Worm (Caenorhabditis elegans): ENCODE results near the gene bath-39.

Gene bath-39

ce11 chrV:13455448-13455847, 3.8 kb upstream of the bath-39 start, which contains the start of gene lurp-3:
lurp-3 (plus strand) TSS chrV:13455748.
- TF ChIP-seq lin-15B (tag; optimal IDR thresholded peaks at IDR 0.05) (no peak), hlh-30 (tag; optimal IDR thresholded peaks at IDR 0.05; ENCODE audit: insufficient read depth) (no peak), hif-1 (tag; optimal IDR thresholded peaks at IDR 0.05) (no peak), Y75B8A.6 (GFP tag; IDR thresholded peaks at IDR 0.05) (no peak), zip-2 (tag; optimal IDR thresholded peaks at IDR 0.05) (no peak), nhr-76 (tag; optimal IDR thresholded peaks at IDR 0.05) (no peak), Y5F2A.4 (GFP tag; optimal IDR thresholded peaks at IDR 0.05) (no peak), rbr-2 (tag; optimal IDR thresholded peaks at IDR 0.05) (no peak), dmd-6 (GFP tag; IDR thresholded peaks at IDR 0.05) (no peak), mep-1 (tag; optimal IDR thresholded peaks at IDR 0.05) (no peak), unc-130 (GFP tag; optimal IDR thresholded peaks at IDR 0.05) (no peak), pha-4 (GFP tag; IDR thresholded peaks at IDR 0.05) (no peak), pha-4 (tag; optimal IDR thresholded peaks at IDR 0.05) (no peak), snpc-4 (tag; optimal IDR thresholded peaks at IDR 0.05) (no peak), tag-97 (GFP tag; IDR thresholded peaks at IDR 0.05) (no peak)

DNA sequence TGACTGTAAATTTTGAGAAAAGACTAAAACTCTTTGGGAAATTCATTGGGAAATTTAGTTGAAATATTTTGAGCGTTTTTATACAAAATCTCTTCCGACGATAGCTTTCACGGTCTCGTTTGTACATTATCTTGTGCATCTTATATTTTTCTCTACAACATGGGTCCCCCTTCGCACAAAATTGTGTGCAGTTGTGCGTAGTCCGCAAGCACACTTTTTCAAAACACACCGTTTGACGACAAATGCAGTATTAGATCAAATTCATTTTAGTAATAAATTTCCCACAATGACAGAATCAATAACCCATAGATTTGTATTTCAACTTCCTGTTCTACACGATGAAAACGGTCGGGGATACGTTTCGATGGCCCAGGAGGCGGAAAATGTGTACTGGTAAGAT, 1.4 kb upstream of the bath-39 start, which contains the start of gene F25H9.2:
TSS of gene F25H9.2 (plus strand) at position 226 of the 400 bp plus-strand sequence.
- TF ChIP-seq nhr-48 (tag; optimal IDR thresholded peaks at IDR 0.05) (no peak), dpl-1 (GFP tag; optimal IDR thresholded peaks at IDR 0.05) (peak; percentile 35), nhr-6 (tag; optimal IDR thresholded peaks at IDR 0.05) (peak; percentile 52)

DNA sequence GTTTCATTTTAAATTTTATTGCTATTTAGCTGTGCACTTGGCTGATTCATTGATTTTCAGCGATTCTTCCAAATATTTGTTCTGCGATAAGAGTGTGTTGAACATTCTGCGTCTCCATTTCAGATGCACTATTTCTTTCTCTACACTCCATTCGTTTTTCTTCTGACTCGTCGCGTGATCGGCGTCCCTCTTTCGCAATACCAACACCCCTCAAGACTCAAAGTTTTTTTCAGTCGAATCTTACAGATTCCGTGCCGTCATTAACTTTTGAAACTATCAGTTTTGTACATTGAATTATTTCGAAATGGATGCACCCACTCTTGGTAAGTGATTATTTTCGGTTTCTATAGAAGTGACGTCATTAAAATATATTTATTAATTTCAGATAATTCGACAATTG, 3.7 kb downstream of the bath-39 start, which contains the start of gene frm-10:
TSS of gene frm-10 (plus strand) at position 234 of the 400 bp plus-strand sequence.
- TF ChIP-seq duxl-1 (tag; optimal IDR thresholded peaks at IDR 0.05; ENCODE audit: poor library complexity) (no peak), cey-2 (tag; optimal IDR thresholded peaks at IDR 0.05; ENCODE audit: borderline replicate concordance, insufficient read depth) (no peak), ztf-7 (tag; optimal IDR thresholded peaks at IDR 0.05) (peak; percentile 49), unc-62 (GFP tag; optimal IDR thresholded peaks at IDR 0.05 in 1 of 2) (no peak), unc-62 (tag; optimal IDR thresholded peaks at IDR 0.05) (no peak), nhr-111 (GFP tag; optimal IDR thresholded peaks at IDR 0.05) (no peak), ceh-62 (tag; optimal IDR thresholded peaks at IDR 0.05) (no peak), F26F4.8 (GFP tag; conservative IDR thresholded peaks at IDR 0.05) (no peak), spr-1 (tag; optimal IDR thresholded peaks at IDR 0.05) (peak; percentile 11), egl-43 (GFP tag; IDR thresholded peaks at IDR 0.05) (no peak), lin-29 (GFP tag; IDR thresholded peaks at IDR 0.05) (no peak), hif-1 (tag; optimal IDR thresholded peaks at IDR 0.05) (peak in 1 of 2 experiments; percentile 76), ceh-20 (GFP tag; IDR thresholded peaks at IDR 0.05) (peak; percentile 42; the same call in 1 of the 2 replicates), Y75B8A.6 (GFP tag; IDR thresholded peaks at IDR 0.05) (0 out of 2 replicates have a peak, but pooled peaks have one; percentile 31), dmd-6 (GFP tag; IDR thresholded peaks at IDR 0.05) (peak; percentile 84), F37D6.2 (tag; optimal IDR thresholded peaks at IDR 0.05) (no peak), dpl-1 (GFP tag; optimal IDR thresholded peaks at IDR 0.05) (peak; percentile 25), R02D3.7 (tag; optimal IDR thresholded peaks at IDR 0.05) (no peak), nhr-11 (tag; optimal IDR thresholded peaks at IDR 0.05) (peak; percentile 45), sdz-12 (GFP tag; optimal IDR thresholded peaks at IDR 0.05) (no peak), hmg-1.1 (GFP tag; IDR thresholded peaks at IDR 0.05) (peak; percentile 66; the same call in 1 of the 2 replicates), daf-8 (GFP tag; IDR thresholded peaks at IDR 0.05) (no peak), php-3 (GFP tag; IDR thresholded peaks at IDR 0.05) (peak; percentile 95), mes-2 (tag; optimal IDR thresholded peaks at IDR 0.05; ENCODE audit: poor library complexity, severe bottlenecking) (peak; percentile 75), ztf-11 (tag; optimal IDR thresholded peaks at IDR 0.05) (no peak), lin-39 (tag; optimal IDR thresholded peaks at IDR 0.05) (no peak), aly-2 (tag; optimal IDR thresholded peaks at IDR 0.05) (no peak), jun-1 (tag; optimal IDR thresholded peaks at IDR 0.05) (peak; percentile 28), nhr-10 (tag; optimal IDR thresholded peaks at IDR 0.05) (no peak), daf-12 (tag; optimal IDR thresholded peaks at IDR 0.05) (no peak), fkh-10 (GFP tag; optimal IDR thresholded peaks at IDR 0.05) (no peak), daf-16 (GFP tag; optimal IDR thresholded peaks at IDR 0.05) (no peak), daf-16 (tag; optimal IDR thresholded peaks at IDR 0.05) (peak; percentile 81), F10B5.3 (tag; optimal IDR thresholded peaks at IDR 0.05) (no peak), nhr-77 (tag; optimal IDR thresholded peaks at IDR 0.05) (peak; percentile 36), pqm-1 (tag; optimal IDR thresholded peaks at IDR 0.05) (peak; percentile 82)
